Fruit fly (Drosophila melanogaster) whole organism, wandering third instar larva: ENCODE results near the gene CG13082.

Source experiments
- Dif ChIP-seq: fragments of 200-275, 200-300 bp; sonication (Bioruptor generic); optimal IDR thresholded peaks from 2 replicates; lab custom pipeline; 2018; ENCODE audit warnings: missing biosample characterization, missing genetic modification characterization; ENCODE audit not compliant: partially characterized antibody
- HLH106 ChIP-seq: fragments of 200-800 bp; optimal IDR thresholded peaks from 3 replicates; lab custom pipeline; 2019; ENCODE audit warnings: missing biosample characterization, mild to moderate bottlenecking, missing genetic modification characterization, moderate library complexity
- Hnf4 ChIP-seq: fragments of 200-800 bp; sonication (Bioruptor generic); optimal IDR thresholded peaks from 2 replicates; lab custom pipeline; 2016; ENCODE audit warnings: missing biosample characterization, mild to moderate bottlenecking, missing genetic modification characterization
- Hr78 ChIP-seq: fragments of >200 bp; optimal IDR thresholded peaks from 2 replicates; lab custom pipeline; 2017; ENCODE audit warnings: missing biosample characterization, missing genetic modification characterization
- OdsH ChIP-seq: fragments of 200-800 bp; sonication (Bioruptor generic); optimal IDR thresholded peaks from 2 replicates; lab custom pipeline; 2016; ENCODE audit warnings: missing biosample characterization, mild to moderate bottlenecking, missing genetic modification characterization
- br ChIP-seq: fragments of 200-800 bp; sonication (Bioruptor generic); optimal IDR thresholded peaks from 2 replicates; lab custom pipeline; 2016; ENCODE audit warnings: missing biosample characterization, missing genetic modification characterization
- dmrt93B ChIP-seq: fragments of 200-800 bp; sonication (Bioruptor generic); optimal IDR thresholded peaks from 2 replicates; lab custom pipeline; 2018; ENCODE audit warnings: missing biosample characterization, mild to moderate bottlenecking, missing genetic modification characterization
- ey ChIP-seq: fragments of 200-800 bp; sonication (Bioruptor generic); optimal IDR thresholded peaks from 2 replicates; lab custom pipeline; 2016; ENCODE audit warnings: missing biosample characterization, missing genetic modification characterization
- fru ChIP-seq: fragments of 200-800 bp; sonication (Bioruptor generic); optimal IDR thresholded peaks from 3 replicates; lab custom pipeline; 2016; ENCODE audit warnings: missing biosample characterization, mild to moderate bottlenecking, missing genetic modification characterization
- h ChIP-seq: fragments of 200-800 bp; sonication (Bioruptor generic); optimal IDR thresholded peaks from 3 replicates; lab custom pipeline; 2016; ENCODE audit warnings: missing biosample characterization, mild to moderate bottlenecking, missing genetic modification characterization
- lola ChIP-seq: fragments of >200 bp; optimal IDR thresholded peaks from 2 replicates; lab custom pipeline; 2017; ENCODE audit warnings: missing biosample characterization, missing genetic modification characterization
- pan ChIP-seq: fragments of >200 bp; optimal IDR thresholded peaks from 2 replicates; lab custom pipeline; 2017
- sage ChIP-seq: fragments of 200-800 bp; sonication (Bioruptor generic); optimal IDR thresholded peaks from 2 replicates; lab custom pipeline; 2016; ENCODE audit warnings: missing biosample characterization, mild to moderate bottlenecking, missing genetic modification characterization
- woc ChIP-seq: sonication (Bioruptor generic); optimal IDR thresholded peaks from 2 replicates; lab custom pipeline; 2016; ENCODE audit warnings: missing biosample characterization, mild to moderate bottlenecking, missing genetic modification characterization

DNA sequence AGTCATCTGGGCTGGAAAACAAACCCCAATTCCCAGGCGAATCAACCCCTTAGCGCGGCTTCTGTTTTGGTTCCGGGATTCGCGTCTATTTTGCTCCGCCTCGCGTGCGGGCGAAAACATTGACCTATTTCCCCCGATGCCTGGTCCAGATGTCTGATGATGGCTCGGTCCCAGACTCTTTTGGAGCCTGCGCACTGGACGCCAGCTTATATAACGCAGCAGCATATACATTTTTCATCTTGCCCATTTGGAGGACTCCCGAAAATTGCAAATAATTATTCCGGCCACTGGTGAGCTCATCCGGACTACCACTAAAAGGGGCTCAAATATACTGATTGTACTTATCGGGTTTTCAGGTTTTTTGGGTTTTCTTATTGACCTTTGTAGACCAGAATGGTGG is 22.2 kb upstream of the CG13082 start:
- no peak for TF ChIP-seq pan (lab: Kevin White, UChicago)
- no peak for TF ChIP-seq Hnf4 (GFP tag; lab: Kevin White, UChicago)
- no peak for TF ChIP-seq OdsH (GFP tag; lab: Kevin White, UChicago)
- TF ChIP-seq Dif (GFP tag; lab: Kevin White, UChicago): no peak
- no peak for TF ChIP-seq lola (GFP tag; lab: Kevin White, UChicago)
- TF ChIP-seq woc (GFP tag; lab: Kevin White, UChicago): no peak
- no peak for TF ChIP-seq h (GFP tag; lab: Kevin White, UChicago)
- no peak for TF ChIP-seq sage (GFP tag; lab: Kevin White, UChicago)
- TF ChIP-seq dmrt93B (GFP tag; lab: Kevin White, UChicago): no peak
- TF ChIP-seq br: no peak
- TF ChIP-seq HLH106 (tag; lab: Kevin White, UChicago): no peak
- TF ChIP-seq ey (GFP tag; lab: Kevin White, UChicago): no peak
- no peak for TF ChIP-seq fru (GFP tag; lab: Kevin White, UChicago)
- no peak for TF ChIP-seq Hr78 (GFP tag; lab: Kevin White, UChicago)
